Fruit fly (Drosophila melanogaster): Measurements from ENCODE around the gene CG7382.

DNA sequence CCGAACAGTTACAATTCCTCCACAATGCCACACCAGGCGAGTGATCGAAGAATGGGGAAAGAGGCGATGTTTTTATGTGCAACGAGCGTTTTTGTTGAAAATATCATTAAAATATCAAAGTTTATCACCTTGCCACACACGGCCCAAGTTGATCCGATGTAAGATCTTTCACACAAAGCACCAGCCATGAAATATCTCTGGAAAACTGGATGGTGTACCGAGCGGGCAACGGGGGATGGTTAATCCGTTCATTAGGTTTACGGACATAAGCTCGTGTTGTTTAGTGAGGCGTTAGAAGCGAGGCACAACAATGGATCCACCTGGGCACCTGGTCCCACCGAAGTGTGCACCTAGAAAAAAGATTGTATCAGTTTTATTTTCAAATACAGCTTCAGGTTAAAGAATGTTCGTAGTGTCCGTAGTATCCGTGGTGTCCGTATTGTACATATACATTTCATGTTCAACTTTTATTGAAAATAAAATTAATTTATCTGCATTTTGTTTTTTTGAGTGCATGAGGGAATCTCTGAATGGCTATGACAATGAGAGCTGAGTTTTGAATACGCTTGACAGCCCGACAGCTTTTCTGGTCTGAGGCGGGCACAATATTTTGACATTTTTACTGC, 23.1 kb downstream of the CG7382 start:
- TF ChIP-seq CG6276 (GFP tag; optimal IDR thresholded peaks at IDR 0.05), result no peak
- no peak for TF ChIP-seq Sox102F (GFP tag; optimal IDR thresholded peaks at IDR 0.05)
- no peak for TF ChIP-seq CG11762 (GFP tag; optimal IDR thresholded peaks at IDR 0.05; ENCODE audit: insufficient read depth)
- no peak for TF ChIP-seq CG11294 (GFP tag; IDR thresholded peaks at IDR 0.05)
- TF ChIP-seq CG6808 (GFP tag; optimal IDR thresholded peaks at IDR 0.05), result no peak
- TF ChIP-seq pdm3 (GFP tag; optimal IDR thresholded peaks at IDR 0.05), result no peak
- no peak for TF ChIP-seq Eip93F (GFP tag; optimal IDR thresholded peaks at IDR 0.05)
- TF ChIP-seq CG8319 (GFP tag; optimal IDR thresholded peaks at IDR 0.05), result no peak
- TF ChIP-seq dac (GFP tag; optimal IDR thresholded peaks at IDR 0.05), result no peak
- no peak for TF ChIP-seq topi (GFP tag; optimal IDR thresholded peaks at IDR 0.05)
- no peak for TF ChIP-seq ss (GFP tag; optimal IDR thresholded peaks at IDR 0.05)
